Worm (Caenorhabditis elegans): Measurements from ENCODE around the gene lips-12.

lips-12 gene

DNA sequence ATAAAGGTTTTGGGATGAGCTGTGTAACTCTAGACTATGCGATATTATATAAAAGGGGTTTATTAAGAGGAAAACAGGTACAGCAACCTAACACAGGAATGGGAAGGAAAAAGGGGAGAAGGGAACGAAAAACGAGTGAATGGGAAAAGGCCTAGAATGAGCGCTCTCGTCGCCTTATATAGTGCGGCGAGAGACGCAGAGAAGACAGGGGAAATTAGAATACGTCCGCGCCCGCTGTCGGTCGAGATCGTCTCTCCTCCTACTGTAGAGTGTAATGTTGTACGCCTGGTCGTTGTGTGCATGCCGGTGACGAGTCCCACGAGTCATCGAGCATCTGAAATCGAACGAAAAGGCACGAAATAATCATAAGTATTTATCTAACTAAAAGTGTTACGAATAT lies 39.3 kb upstream of the lips-12 start:
- no peak for TF ChIP-seq ZK337.2 (GFP tag; IDR thresholded peaks at IDR 0.05)
- TF ChIP-seq spr-3 (GFP tag; optimal IDR thresholded peaks at IDR 0.05) = no peak
- no peak for TF ChIP-seq nhr-11 (tag; optimal IDR thresholded peaks at IDR 0.05)
- TF ChIP-seq lsy-2 (tag; optimal IDR thresholded peaks at IDR 0.05) = no peak
- no peak for TF ChIP-seq lin-13 (GFP tag; optimal IDR thresholded peaks at IDR 0.05)
- no peak for TF ChIP-seq set-16 (GFP tag; IDR thresholded peaks at IDR 0.05)
- no peak for TF ChIP-seq ceh-82 (tag; optimal IDR thresholded peaks at IDR 0.05)
- peak; percentile 55 for TF ChIP-seq lin-38 (GFP tag; IDR thresholded peaks at IDR 0.05)
- TF ChIP-seq Y48G9A.11 (GFP tag; IDR thresholded peaks at IDR 0.05) = peak; percentile 8; the same call in 1 of the 2 replicates
- no peak for TF ChIP-seq aly-2 (tag; optimal IDR thresholded peaks at IDR 0.05)

DNA sequence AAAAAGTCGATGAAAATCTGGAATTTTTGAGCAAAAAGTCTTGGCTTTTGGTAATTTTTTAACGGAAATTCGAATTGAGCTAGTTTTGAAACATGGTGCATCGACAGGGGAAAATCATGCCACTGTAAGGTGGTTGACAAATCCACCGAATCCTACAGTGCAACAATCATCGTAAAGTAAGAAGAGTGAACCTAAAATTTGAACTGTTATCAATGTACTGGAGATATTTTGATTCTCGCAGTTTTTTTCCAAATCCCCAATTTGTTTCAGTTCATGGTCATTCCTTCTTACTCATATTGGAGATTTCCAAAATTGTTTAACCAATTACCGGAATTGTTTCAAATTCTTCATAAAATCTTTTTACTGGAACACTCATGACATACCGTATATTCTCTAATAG lies 38.7 kb upstream of the lips-12 start:
- TF ChIP-seq ama-1 (optimal IDR thresholded peaks at IDR 0.05) = peak; percentile 30
- no peak for TF ChIP-seq lin-39 (tag; optimal IDR thresholded peaks at IDR 0.05)
- peak; percentile 19; the same call in 1 of the 2 replicates for TF ChIP-seq lin-38 (GFP tag; IDR thresholded peaks at IDR 0.05)
- peak; percentile 54; the same call in 1 of the 2 replicates for TF ChIP-seq tra-1 (GFP tag; IDR thresholded peaks at IDR 0.05)
- peak; percentile 59; the same call in 1 of the 2 replicates for TF ChIP-seq zfp-3 (GFP tag; conservative IDR thresholded peaks at IDR 0.05)
- peak in 1 of 2 experiments; percentile 24; a peak in 1 of 4 replicates for TF ChIP-seq madf-5 (GFP tag; IDR thresholded peaks at IDR 0.05)
- TF ChIP-seq nhr-111 (GFP tag; optimal IDR thresholded peaks at IDR 0.05) = no peak
- peak; percentile 58; the same call in 1 of the 2 replicates for TF ChIP-seq D1046.2 (GFP tag; IDR thresholded peaks at IDR 0.05)
- peak; percentile 43; the same call in 1 of the 2 replicates for TF ChIP-seq dmd-6 (GFP tag; IDR thresholded peaks at IDR 0.05)
- peak; percentile 25 for TF ChIP-seq mep-1 (tag; optimal IDR thresholded peaks at IDR 0.05)

DNA sequence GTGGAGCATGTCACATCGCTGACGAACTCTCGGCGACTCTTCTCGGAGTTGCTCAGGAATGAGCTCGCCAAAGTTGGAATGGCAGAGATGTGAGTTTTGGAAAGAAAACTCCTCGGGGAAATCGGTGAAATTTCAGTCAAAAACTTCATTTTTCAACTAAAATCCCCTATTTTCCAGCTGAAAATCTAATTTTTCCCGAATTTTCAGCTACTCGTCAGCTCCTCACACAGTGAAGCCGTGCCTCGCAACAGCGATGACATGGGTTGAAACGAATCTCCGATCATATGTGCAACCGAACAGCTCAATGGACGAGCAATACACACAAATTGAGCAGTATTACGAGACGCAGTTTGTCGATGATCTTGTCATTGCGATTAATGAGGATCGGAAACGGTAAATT lies 37.8 kb upstream of the lips-12 start:
- TF ChIP-seq R02D3.7 (tag; optimal IDR thresholded peaks at IDR 0.05) (no peak), unc-62 (GFP tag; optimal IDR thresholded peaks at IDR 0.05 in 1 of 2) (peak in 1 of 2 experiments; percentile 64), unc-62 (tag; optimal IDR thresholded peaks at IDR 0.05) (no peak), nhr-28 (tag; optimal IDR thresholded peaks at IDR 0.05) (no peak), aha-1 (tag) (peak; percentile 75), pha-4 (GFP tag; IDR thresholded peaks at IDR 0.05) (0 out of 2 replicates have a peak, but pooled peaks have one; percentile 21), pha-4 (tag; optimal IDR thresholded peaks at IDR 0.05) (no peak), F37D6.2 (tag; optimal IDR thresholded peaks at IDR 0.05) (no peak)

DNA sequence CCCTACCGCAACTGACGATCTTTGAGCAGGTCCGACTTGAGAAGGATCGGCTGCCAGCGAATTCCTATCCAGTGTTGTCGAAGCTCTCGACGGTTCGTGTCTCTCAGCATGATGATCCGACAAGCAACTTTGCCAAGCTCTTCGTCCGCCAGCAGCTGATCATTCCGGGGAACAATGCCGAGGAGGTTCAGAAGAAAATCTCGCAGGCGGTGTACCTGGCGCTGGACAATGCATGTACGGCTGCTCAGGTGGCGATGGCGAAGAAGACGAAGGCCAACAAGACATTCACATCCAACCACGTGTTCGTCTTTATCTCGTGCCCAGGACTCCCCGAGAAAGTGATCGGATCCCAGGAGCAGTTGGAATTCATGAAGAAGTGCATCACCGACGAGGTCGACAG lies 35.4 kb upstream of the lips-12 start:
- TF ChIP-seq unc-130 (GFP tag; optimal IDR thresholded peaks at IDR 0.05) (no peak), egl-27 (tag; optimal IDR thresholded peaks at IDR 0.05) (no peak), lsy-2 (tag; optimal IDR thresholded peaks at IDR 0.05) (no peak), Y5F2A.4 (GFP tag; optimal IDR thresholded peaks at IDR 0.05) (no peak), dve-1 (tag; optimal IDR thresholded peaks at IDR 0.05; ENCODE audit: insufficient read depth) (no peak), pqm-1 (tag; optimal IDR thresholded peaks at IDR 0.05) (no peak), set-16 (GFP tag; IDR thresholded peaks at IDR 0.05) (peak; percentile 50; the same call in 1 of the 2 replicates), lin-29 (GFP tag; IDR thresholded peaks at IDR 0.05) (no peak), ama-1 (optimal IDR thresholded peaks at IDR 0.05) (no peak), nhr-41 (GFP tag; IDR thresholded peaks at IDR 0.05) (no peak), lin-39 (tag; optimal IDR thresholded peaks at IDR 0.05) (no peak), aly-2 (tag; optimal IDR thresholded peaks at IDR 0.05) (peak; percentile 16), mep-1 (tag; optimal IDR thresholded peaks at IDR 0.05) (no peak), mxl-2 (GFP tag; conservative IDR thresholded peaks at IDR 0.05) (no peak), vab-7 (GFP tag; IDR thresholded peaks at IDR 0.05) (no peak), snpc-4 (tag; optimal IDR thresholded peaks at IDR 0.05) (no peak)
